Fruit fly (Drosophila melanogaster): ENCODE results near the gene CG40298.

dm6 chr3L:23689807-23690206 lies 36.8 kb upstream of the CG40298 start:
- no peak for TF ChIP-seq CG8478 (optimal IDR thresholded peaks at IDR 0.05)
- no peak for TF ChIP-seq CTCF (optimal IDR thresholded peaks at IDR 0.05)

Data from S2 (cell line).